Worm (Caenorhabditis elegans) whole organism, L3 larva: ENCODE data around the gene F12A10.1.

Experiments used
- R02D3.7 ChIP-seq: fragments of 150-350 bp; optimal IDR thresholded peaks from 2 replicates; lab custom pipeline; 2014; ENCODE audit warnings: missing biosample characterization, missing genetic modification characterization
- ZK546.5 ChIP-seq: sonication (generic microtip); optimal IDR thresholded peaks from 2 replicates; lab custom pipeline; 2017; ENCODE audit warnings: missing biosample characterization, missing genetic modification characterization
- aly-2 ChIP-seq: fragments of 150-350 bp; optimal IDR thresholded peaks from 2 replicates; lab custom pipeline; 2014; ENCODE audit warnings: missing biosample characterization, missing genetic modification characterization
- ama-1 ChIP-seq: fragments of 150-350 bp; optimal IDR thresholded peaks from 2 replicates; lab custom pipeline; 2018
- ceh-16 ChIP-seq: sonication (generic microtip); optimal IDR thresholded peaks from 2 replicates; lab custom pipeline; 2017; ENCODE audit warnings: missing biosample characterization, missing genetic modification characterization
- ceh-28 ChIP-seq: fragments of 150-350 bp; optimal IDR thresholded peaks from 2 replicates; lab custom pipeline; 2014; ENCODE audit warnings: missing biosample characterization, missing genetic modification reagents, missing genetic modification characterization
- ceh-82 ChIP-seq: fragments of 150-350 bp; optimal IDR thresholded peaks from 2 replicates; lab custom pipeline; 2014; ENCODE audit warnings: missing biosample characterization, missing genetic modification characterization
- egl-27 ChIP-seq: sonication (generic microtip); optimal IDR thresholded peaks from 4 replicates; lab custom pipeline; 2017; ENCODE audit warnings: missing biosample characterization, missing genetic modification reagents, missing genetic modification characterization
- egl-5 ChIP-seq: fragments of 150-350 bp; optimal IDR thresholded peaks from 2 replicates; lab custom pipeline; 2017; ENCODE audit warnings: missing biosample characterization, missing genetic modification reagents, missing genetic modification characterization, inconsistent platforms
- elt-1 ChIP-seq: fragments of 150-350 bp; optimal IDR thresholded peaks from 2 replicates; lab custom pipeline; 2014; ENCODE audit warnings: missing biosample characterization, missing genetic modification characterization
- elt-3 ChIP-seq, 3 experiments: fragments of 150-350 bp in 1 of 3; sonication (generic microtip) in 2 of 3; optimal IDR thresholded peaks; 2 replicates in 2 of 3; 4 replicates in 1 of 3; lab custom pipeline; 2014 to 2017; ENCODE audit warnings: missing biosample characterization in 3 of 3, missing genetic modification characterization in 3 of 3
- eor-1 ChIP-seq, 2 experiments: fragments of 150-350 bp; optimal IDR thresholded peaks; 2 replicates each; lab custom pipeline; 2014 to 2018; ENCODE audit warnings: missing biosample characterization in 2 of 2, missing genetic modification characterization in 2 of 2
- fkh-10 ChIP-seq: sonication (generic microtip); optimal IDR thresholded peaks from 2 replicates; lab custom pipeline; 2017; ENCODE audit warnings: missing biosample characterization, missing genetic modification reagents, missing genetic modification characterization
- fos-1 ChIP-seq: fragments of 150-350 bp; optimal IDR thresholded peaks from 2 replicates; lab custom pipeline; 2014; ENCODE audit warnings: missing biosample characterization, missing genetic modification characterization
- lin-39 ChIP-seq: fragments of 150-350 bp; optimal IDR thresholded peaks from 2 replicates; lab custom pipeline; 2018; ENCODE audit warnings: missing biosample characterization, missing genetic modification reagents, missing genetic modification characterization
- lsy-12 ChIP-seq: sonication (generic microtip); optimal IDR thresholded peaks from 2 replicates; lab custom pipeline; 2016; ENCODE audit warnings: mild to moderate bottlenecking, missing genetic modification characterization, missing compliant biosample characterization
- mml-1 ChIP-seq: fragments of 150-350 bp; sonication (generic microtip); optimal IDR thresholded peaks from 3 replicates; lab custom pipeline; 2014; ENCODE audit warnings: missing biosample characterization, missing genetic modification characterization
- nfya-1 ChIP-seq: sonication (generic microtip); optimal IDR thresholded peaks from 2 replicates; lab custom pipeline; 2017; ENCODE audit warnings: missing genetic modification characterization, mild to moderate bottlenecking, missing compliant biosample characterization, antibody characterized with exemption, moderate library complexity; ENCODE audit not compliant: insufficient read depth
- nhr-11 ChIP-seq: fragments of 150-350 bp; optimal IDR thresholded peaks from 2 replicates; lab custom pipeline; 2014; ENCODE audit warnings: missing biosample characterization, missing genetic modification characterization
- nhr-12 ChIP-seq: fragments of 150-350 bp; optimal IDR thresholded peaks from 2 replicates; lab custom pipeline; 2014; ENCODE audit warnings: missing biosample characterization, missing genetic modification characterization
- nhr-23 ChIP-seq: fragments of 150-350 bp; optimal IDR thresholded peaks from 2 replicates; lab custom pipeline; 2014; ENCODE audit warnings: missing biosample characterization, missing genetic modification reagents, missing genetic modification characterization
- nhr-237 ChIP-seq: fragments of 150-350 bp; optimal IDR thresholded peaks from 2 replicates; lab custom pipeline; 2014; ENCODE audit warnings: missing biosample characterization, missing genetic modification characterization
- nhr-25 ChIP-seq: sonication (generic microtip); optimal IDR thresholded peaks from 2 replicates; lab custom pipeline; 2017; ENCODE audit warnings: missing biosample characterization, missing genetic modification characterization
- nhr-28 ChIP-seq: fragments of 150-350 bp; optimal IDR thresholded peaks from 2 replicates; lab custom pipeline; 2014; ENCODE audit warnings: missing biosample characterization, missing genetic modification characterization
- nhr-43 ChIP-seq: sonication (generic microtip); optimal IDR thresholded peaks from 2 replicates; lab custom pipeline; 2016; ENCODE audit warnings: mild to moderate bottlenecking, missing genetic modification characterization, missing compliant biosample characterization; ENCODE audit not compliant: poor library complexity, severe bottlenecking
- nhr-67 ChIP-seq: fragments of 150-350 bp; optimal IDR thresholded peaks from 2 replicates; lab custom pipeline; 2014; ENCODE audit warnings: missing biosample characterization, missing genetic modification characterization
- nhr-77 ChIP-seq: fragments of 150-350 bp; optimal IDR thresholded peaks from 2 replicates; lab custom pipeline; 2014; ENCODE audit warnings: missing biosample characterization, missing genetic modification characterization
- pha-4 ChIP-seq: fragments of 150-350 bp; optimal IDR thresholded peaks from 2 replicates; lab custom pipeline; 2014; ENCODE audit warnings: missing biosample characterization, missing genetic modification reagents, missing genetic modification characterization
- pqm-1 ChIP-seq: fragments of 150-350 bp; optimal IDR thresholded peaks from 2 replicates; lab custom pipeline; 2017; ENCODE audit warnings: missing biosample characterization, missing genetic modification characterization, inconsistent platforms
- skn-1 ChIP-seq: fragments of 150-350 bp; optimal IDR thresholded peaks from 2 replicates; lab custom pipeline; 2014; ENCODE audit warnings: missing biosample characterization, missing genetic modification characterization
- unc-39 ChIP-seq: sonication (generic microtip); optimal IDR thresholded peaks from 4 replicates; lab custom pipeline; 2017; ENCODE audit warnings: missing biosample characterization, missing genetic modification characterization
- zag-1 ChIP-seq: fragments of 150-350 bp; optimal IDR thresholded peaks from 2 replicates; lab custom pipeline; 2014; ENCODE audit warnings: missing biosample characterization, missing genetic modification characterization
- ztf-11 ChIP-seq: fragments of 150-350 bp; optimal IDR thresholded peaks from 2 replicates; lab custom pipeline; 2014; ENCODE audit warnings: missing biosample characterization, missing genetic modification characterization
- ztf-4 ChIP-seq: fragments of 150-350 bp; optimal IDR thresholded peaks from 2 replicates; lab custom pipeline; 2014; ENCODE audit warnings: missing biosample characterization, missing genetic modification characterization

Gene F12A10.1

DNA sequence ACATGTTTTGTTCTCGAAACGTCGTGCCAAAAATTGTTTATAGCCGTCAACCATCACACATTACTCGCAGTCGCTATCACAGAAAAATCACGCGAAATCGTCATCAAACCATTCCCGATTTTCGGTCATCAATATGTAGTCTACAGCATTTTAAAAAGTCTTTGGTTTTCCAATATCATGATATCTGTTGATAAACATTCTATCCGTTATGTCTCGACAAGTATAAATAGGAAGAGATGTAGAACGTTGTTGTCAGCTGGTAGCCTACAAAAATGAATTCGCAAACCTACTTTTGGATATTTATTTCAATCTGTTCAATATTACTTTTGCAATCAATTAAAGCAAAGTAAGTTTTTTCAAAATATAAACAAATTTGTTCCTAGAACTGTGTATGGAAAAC lies at the start of gene F12A10.1:
Gene F12A10.1, plus strand, starts transcription at position 166 of the 400 bp plus-strand sequence.
- TF ChIP-seq nhr-23 (tag; lab: Kevin White, UChicago) (no peak), pqm-1 (tag; lab: Kevin White, UChicago) (no peak), ZK546.5 (tag; lab: Kevin White, UChicago) (no peak), unc-39 (no peak), ztf-4 (tag; lab: Kevin White, UChicago) (no peak), fkh-10 (GFP tag; lab: Kevin White, UChicago) (no peak), ceh-28 (no peak), skn-1 (tag; lab: Kevin White, UChicago) (no peak), egl-27 (tag; lab: Kevin White, UChicago) (no peak), ztf-11 (tag; lab: Kevin White, UChicago) (no peak), pha-4 (no peak)
- TF ChIP-seq, all 47 proteins: peak for 0

DNA sequence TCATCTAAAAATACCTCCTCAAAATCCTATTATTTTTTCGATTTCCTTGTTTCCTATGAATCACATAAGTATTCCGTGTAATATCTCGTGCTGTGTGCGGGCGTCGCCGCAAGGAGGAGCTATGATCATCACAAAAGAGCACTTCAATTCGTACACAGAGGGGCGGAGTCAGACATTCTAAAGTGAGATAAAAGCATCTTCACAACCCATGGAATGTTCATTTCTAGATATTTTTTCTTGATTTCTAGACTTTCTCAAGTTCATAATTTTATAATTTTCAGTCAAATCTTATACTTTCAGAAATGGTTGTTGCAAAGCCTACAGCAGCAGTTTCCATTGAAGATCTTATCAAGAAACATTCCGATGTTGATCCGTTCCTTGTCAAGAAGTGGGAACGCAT lies 49.0 kb upstream of the F12A10.1 start, which contains the start of gene cex-1:
Gene cex-1, plus strand, starts transcription at position 301 of the 400 bp plus-strand sequence.
- TF ChIP-seq nhr-12 (no peak), ceh-82 (tag; lab: Kevin White, UChicago) (no peak), ceh-16 (tag; lab: Kevin White, UChicago) (no peak), ZK546.5 (tag; lab: Kevin White, UChicago) (no peak), nfya-1 (tag; lab: Kevin White, UChicago) (no peak), elt-3 (tag; optimal IDR thresholded peaks at IDR 0.05; lab: Kevin White, UChicago) (no peak), nhr-67 (tag; lab: Kevin White, UChicago) (no peak), lsy-12 (no peak), aly-2 (tag; lab: Kevin White, UChicago) (no peak), mml-1 (tag; lab: Kevin White, UChicago) (no peak), fos-1 (tag; lab: Kevin White, UChicago) (no peak), nhr-77 (no peak), ztf-11 (tag; lab: Kevin White, UChicago) (no peak), lin-39 (tag; lab: Kevin White, UChicago) (no peak), nhr-237 (no peak), nhr-28 (no peak), zag-1 (tag; lab: Kevin White, UChicago) (no peak), elt-1 (tag; lab: Kevin White, UChicago) (no peak), unc-39 (no peak)

DNA sequence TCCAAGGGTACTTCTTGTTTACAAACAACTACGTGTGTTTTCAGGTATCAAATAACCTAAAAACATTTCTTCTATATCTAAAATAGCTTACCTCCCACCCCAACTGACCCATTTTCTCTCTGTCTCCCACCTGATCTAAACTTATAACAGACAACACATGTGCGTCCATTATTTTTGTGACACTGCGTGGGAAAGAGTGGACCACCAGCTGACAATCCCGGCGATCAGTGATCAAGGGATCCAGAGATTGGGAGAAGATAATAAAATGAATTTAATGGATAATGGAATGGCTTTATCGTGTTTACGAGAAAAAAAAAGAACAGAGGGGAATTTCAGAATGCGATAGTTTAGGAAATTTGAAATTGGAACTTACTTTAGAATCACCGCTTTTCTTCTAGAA lies 47.1 kb upstream of the F12A10.1 start:
- TF ChIP-seq nhr-43 (no peak), ama-1 (lab: Kevin White, UChicago) (no peak), ceh-16 (tag; lab: Kevin White, UChicago) (no peak), egl-5 (peak; percentile 84), lsy-12 (no peak), egl-27 (tag; lab: Kevin White, UChicago) (no peak)

DNA sequence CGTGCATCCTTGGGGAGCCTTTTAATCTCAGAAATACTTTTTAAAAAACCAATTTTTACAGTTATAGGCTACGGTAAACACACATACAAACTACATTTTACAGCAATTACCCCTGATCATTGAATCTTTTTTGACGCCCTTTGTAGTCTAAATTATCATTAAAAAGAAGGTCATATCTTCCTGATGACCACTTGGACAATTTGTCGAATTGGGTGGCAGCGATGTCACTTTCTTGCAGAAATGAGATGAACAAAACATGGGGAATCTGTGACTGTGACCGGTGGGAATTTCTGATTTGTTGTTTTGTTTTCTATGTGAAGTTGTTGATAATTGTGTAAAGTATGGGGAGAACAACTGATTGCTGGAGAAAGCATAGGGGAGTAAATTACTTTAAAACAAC lies 46.7 kb upstream of the F12A10.1 start:
- peak; percentile 18 for TF ChIP-seq nhr-25 (tag; lab: Kevin White, UChicago)
- TF ChIP-seq nhr-23 (tag; lab: Kevin White, UChicago), result no peak
- TF ChIP-seq nfya-1 (tag; lab: Kevin White, UChicago), result no peak
- no peak for TF ChIP-seq nhr-237
- TF ChIP-seq, all 47 proteins: peak for 1

DNA sequence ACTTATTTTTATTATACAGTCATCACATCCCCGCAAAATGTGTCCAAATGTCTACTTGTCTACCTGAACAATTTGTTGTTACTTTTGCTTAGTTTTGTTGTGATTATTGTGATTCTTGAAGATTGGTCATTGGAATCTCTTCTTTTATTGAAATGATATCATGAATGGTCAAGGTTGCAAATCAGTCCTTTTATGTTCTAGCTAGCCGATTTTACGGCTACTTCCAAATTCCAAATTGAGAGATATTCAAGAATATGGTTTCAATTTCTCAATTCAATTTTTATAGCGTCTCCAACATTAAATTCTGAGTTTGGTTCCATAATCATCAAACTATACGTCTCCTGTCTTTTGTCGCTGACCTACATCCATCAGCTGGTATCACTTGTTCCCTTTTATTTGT lies 45.1 kb upstream of the F12A10.1 start:
- TF ChIP-seq eor-1 (tag; optimal IDR thresholded peaks at IDR 0.05; lab: Kevin White, UChicago) (no peak), R02D3.7 (no peak), nhr-11 (tag; lab: Kevin White, UChicago) (no peak), egl-5 (no peak), ztf-11 (tag; lab: Kevin White, UChicago) (no peak), pha-4 (no peak), nhr-77 (no peak), skn-1 (tag; lab: Kevin White, UChicago) (no peak), nhr-12 (no peak), ztf-4 (tag; lab: Kevin White, UChicago) (no peak), ZK546.5 (tag; lab: Kevin White, UChicago) (no peak), nhr-237 (no peak), egl-27 (tag; lab: Kevin White, UChicago) (no peak), aly-2 (tag; lab: Kevin White, UChicago) (no peak), nhr-25 (tag; lab: Kevin White, UChicago) (no peak)
